Fruit fly (Drosophila melanogaster) whole organism, prepupa: ENCODE measurements around the gene CG33645.

ENCODE experiments used
- CG11294 ChIP-seq: fragments of 200-800 bp; sonication (Bioruptor generic); IDR thresholded peaks from 2 replicates; pipeline ENCODE4 v1.3.6; 2022; ENCODE audit warnings: missing biosample characterization, missing genetic modification characterization
- CG3919 ChIP-seq: fragments of 200-800 bp; sonication (Bioruptor generic); optimal IDR thresholded peaks from 3 replicates; lab custom pipeline; 2016; ENCODE audit warnings: missing biosample characterization, missing genetic modification characterization
- CG6163 ChIP-seq: fragments of 200-800 bp; sonication (Bioruptor generic); IDR thresholded peaks from 3 replicates; pipeline ENCODE4 v1.3.6; 2022; ENCODE audit warnings: missing biosample characterization, missing genetic modification characterization
- Hr39 ChIP-seq: fragments of 200-800 bp; sonication (Bioruptor generic); optimal IDR thresholded peaks from 2 replicates; lab custom pipeline; 2016; ENCODE audit warnings: missing biosample characterization, missing genetic modification characterization
- lz ChIP-seq: fragments of 200-800 bp; sonication (Bioruptor generic); optimal IDR thresholded peaks from 3 replicates; lab custom pipeline; 2016; ENCODE audit warnings: missing biosample characterization, missing genetic modification characterization
- pdm3 ChIP-seq: fragments of 200-800 bp; sonication (Bioruptor generic); optimal IDR thresholded peaks from 3 replicates; lab custom pipeline; 2016; ENCODE audit warnings: missing biosample characterization, missing genetic modification characterization

- TF ChIP-seq pdm3 (GFP tag; lab: Kevin White, UChicago) (no peak), Hr39 (no peak), lz (GFP tag; lab: Kevin White, UChicago) (no peak), CG3919 (GFP tag; lab: Kevin White, UChicago) (no peak), CG11294 (no peak), CG6163 (no peak)
Measured at dm6 chr2L:13515688-13516037, 17.0 kb upstream of the CG33645 start.
